Fruit fly (Drosophila melanogaster) whole organism, prepupa: ENCODE measurements around the gene Mpp6.

Experiments used
- CG10631 ChIP-seq: fragments of 200-800 bp; sonication (Bioruptor generic); optimal IDR thresholded peaks from 2 replicates; lab custom pipeline; 2016; ENCODE audit warnings: missing biosample characterization, missing genetic modification characterization
- CG10669 ChIP-seq: fragments of 200-800 bp; sonication (Bioruptor generic); optimal IDR thresholded peaks from 3 replicates; lab custom pipeline; 2018; ENCODE audit warnings: missing biosample characterization, mild to moderate bottlenecking, missing genetic modification characterization, moderate library complexity
- CG11294 ChIP-seq: fragments of 200-800 bp; sonication (Bioruptor generic); IDR thresholded peaks from 2 replicates; pipeline ENCODE4 v1.3.6; 2022; ENCODE audit warnings: missing biosample characterization, missing genetic modification characterization
- CG11762 ChIP-seq: fragments of 200-800 bp; sonication (Bioruptor generic); optimal IDR thresholded peaks from 3 replicates; lab custom pipeline; 2016; ENCODE audit warnings: missing biosample characterization, missing genetic modification characterization; ENCODE audit not compliant: insufficient read depth
- CG11902 ChIP-seq: fragments of 200-800 bp; sonication (Bioruptor generic); optimal IDR thresholded peaks from 3 replicates; lab custom pipeline; 2016; ENCODE audit warnings: missing biosample characterization, missing genetic modification characterization
- CG1621 ChIP-seq: fragments of 200-800 bp; sonication (Bioruptor generic); optimal IDR thresholded peaks from 3 replicates; lab custom pipeline; 2018; ENCODE audit warnings: missing biosample characterization, mild to moderate bottlenecking, missing genetic modification characterization
- CG16779 ChIP-seq: fragments of 200-800 bp; sonication (Bioruptor generic); optimal IDR thresholded peaks from 3 replicates; lab custom pipeline; 2017; ENCODE audit warnings: missing biosample characterization, mild to moderate bottlenecking, missing genetic modification characterization
- CG3032 ChIP-seq: fragments of 200-800 bp; optimal IDR thresholded peaks from 2 replicates; lab custom pipeline; 2019; ENCODE audit warnings: missing biosample characterization, mild to moderate bottlenecking, missing genetic modification characterization, moderate library complexity
- CG31627 ChIP-seq: fragments of 200-800 bp; sonication (Bioruptor generic); optimal IDR thresholded peaks from 3 replicates; lab custom pipeline; 2016; ENCODE audit warnings: missing biosample characterization, missing genetic modification characterization
- CG32006 ChIP-seq: fragments of 200-800 bp; sonication (Bioruptor generic); optimal IDR thresholded peaks from 3 replicates; lab custom pipeline; 2017; ENCODE audit warnings: missing biosample characterization, mild to moderate bottlenecking, missing genetic modification characterization
- CG34406 ChIP-seq: fragments of 200-800 bp; sonication (Bioruptor generic); optimal IDR thresholded peaks from 3 replicates; lab custom pipeline; 2016; ENCODE audit warnings: missing biosample characterization, missing genetic modification characterization
- CG3919 ChIP-seq: fragments of 200-800 bp; sonication (Bioruptor generic); optimal IDR thresholded peaks from 3 replicates; lab custom pipeline; 2016; ENCODE audit warnings: missing biosample characterization, missing genetic modification characterization
- CG4318 ChIP-seq: fragments of 200-800 bp; sonication (Bioruptor generic); optimal IDR thresholded peaks from 3 replicates; lab custom pipeline; 2017; ENCODE audit warnings: missing biosample characterization, mild to moderate bottlenecking, missing genetic modification characterization
- CG6163 ChIP-seq: fragments of 200-800 bp; sonication (Bioruptor generic); IDR thresholded peaks from 3 replicates; pipeline ENCODE4 v1.3.6; 2022; ENCODE audit warnings: missing biosample characterization, missing genetic modification characterization
- CG6276 ChIP-seq: fragments of 200-800 bp; sonication (Bioruptor generic); optimal IDR thresholded peaks from 2 replicates; lab custom pipeline; 2017; ENCODE audit warnings: missing biosample characterization, mild to moderate bottlenecking, missing genetic modification characterization
- CG6808 ChIP-seq: fragments of 200-800 bp; sonication (Bioruptor generic); optimal IDR thresholded peaks from 3 replicates; lab custom pipeline; 2017; ENCODE audit warnings: missing biosample characterization, missing genetic modification characterization, mild to moderate bottlenecking, moderate library complexity, missing genetic modification reagents
- CG6854 ChIP-seq: fragments of 200-800 bp; sonication (Bioruptor generic); optimal IDR thresholded peaks from 2 replicates; lab custom pipeline; 2017; ENCODE audit warnings: missing biosample characterization, mild to moderate bottlenecking, missing genetic modification characterization
- CG7368 ChIP-seq: fragments of 200-800 bp; sonication (Bioruptor generic); optimal IDR thresholded peaks from 3 replicates; lab custom pipeline; 2016; ENCODE audit warnings: missing biosample characterization, missing genetic modification characterization
- CG8119 ChIP-seq: fragments of 200-800 bp; sonication (Bioruptor generic); IDR thresholded peaks from 3 replicates; pipeline ENCODE4 v1.3.6; 2022; ENCODE audit warnings: missing biosample characterization, missing genetic modification characterization
- CG8319 ChIP-seq: fragments of 200-800 bp; sonication (Bioruptor generic); optimal IDR thresholded peaks from 3 replicates; lab custom pipeline; 2016; ENCODE audit warnings: missing biosample characterization, missing genetic modification characterization
- CG8632 ChIP-seq: fragments of 200-800 bp; sonication (Bioruptor generic); optimal IDR thresholded peaks from 3 replicates; lab custom pipeline; 2016; ENCODE audit warnings: missing biosample characterization, missing genetic modification characterization
- CG9139 ChIP-seq: fragments of 200-800 bp; sonication (Bioruptor generic); optimal IDR thresholded peaks from 3 replicates; lab custom pipeline; 2017; ENCODE audit warnings: missing biosample characterization, mild to moderate bottlenecking, missing genetic modification characterization
- Eip75B ChIP-seq: fragments of 200-800 bp; sonication (Bioruptor generic); optimal IDR thresholded peaks from 3 replicates; lab custom pipeline; 2016; ENCODE audit warnings: missing biosample characterization, missing genetic modification characterization
- Eip78C ChIP-seq: fragments of 200-800 bp; sonication (Bioruptor generic); peaks from one replicate; lab custom pipeline; 2016; ENCODE audit warnings: missing biosample characterization, missing genetic modification characterization
- Eip93F ChIP-seq: fragments of 200-800 bp; sonication (Bioruptor generic); optimal IDR thresholded peaks from 2 replicates; lab custom pipeline; 2016; ENCODE audit warnings: missing biosample characterization, mild to moderate bottlenecking, missing genetic modification characterization
- Ets21C ChIP-seq: fragments of 200-800 bp; sonication (Bioruptor generic); optimal IDR thresholded peaks from 3 replicates; lab custom pipeline; 2016; ENCODE audit warnings: missing biosample characterization, missing genetic modification characterization
- Ets96B ChIP-seq: fragments of 200-800 bp; optimal IDR thresholded peaks from 2 replicates; lab custom pipeline; 2019; ENCODE audit warnings: missing biosample characterization, mild to moderate bottlenecking, missing genetic modification characterization, moderate library complexity
- Gug ChIP-seq: fragments of 200-800 bp; sonication (Bioruptor generic); IDR thresholded peaks from 2 replicates; pipeline ENCODE4 v1.3.6; 2022; ENCODE audit warnings: missing biosample characterization, missing genetic modification characterization
- Hr38 ChIP-seq: sonication (Bioruptor generic); optimal IDR thresholded peaks from 2 replicates; lab custom pipeline; 2016; ENCODE audit warnings: missing biosample characterization, missing genetic modification characterization
- Hr39 ChIP-seq: fragments of 200-800 bp; sonication (Bioruptor generic); optimal IDR thresholded peaks from 2 replicates; lab custom pipeline; 2016; ENCODE audit warnings: missing biosample characterization, missing genetic modification characterization
- Hr4 ChIP-seq: fragments of 200-800 bp; sonication (Bioruptor generic); optimal IDR thresholded peaks from 3 replicates; lab custom pipeline; 2016; ENCODE audit warnings: missing biosample characterization, missing genetic modification characterization
- Lpt ChIP-seq: fragments of 200-800 bp; sonication (Bioruptor generic); optimal IDR thresholded peaks from 3 replicates; lab custom pipeline; 2016; ENCODE audit warnings: missing biosample characterization, missing genetic modification characterization
- Met ChIP-seq: fragments of 200-800 bp; sonication (Bioruptor generic); optimal IDR thresholded peaks from 3 replicates; lab custom pipeline; 2016; ENCODE audit warnings: missing biosample characterization, missing genetic modification characterization
- Smox ChIP-seq: fragments of 200-800 bp; sonication (Bioruptor generic); optimal IDR thresholded peaks from 3 replicates; lab custom pipeline; 2016; ENCODE audit warnings: missing biosample characterization, missing genetic modification characterization
- Sox102F ChIP-seq: fragments of 200-800 bp; sonication (Bioruptor generic); optimal IDR thresholded peaks from 2 replicates; lab custom pipeline; 2016; ENCODE audit warnings: missing biosample characterization, mild to moderate bottlenecking, missing genetic modification characterization
- Sox15 ChIP-seq: fragments of 200-800 bp; sonication (Bioruptor generic); optimal IDR thresholded peaks from 3 replicates; lab custom pipeline; 2016; ENCODE audit warnings: missing biosample characterization, missing genetic modification characterization
- achi ChIP-seq: fragments of 200-800 bp; sonication (Bioruptor generic); optimal IDR thresholded peaks from 3 replicates; lab custom pipeline; 2016; ENCODE audit warnings: missing biosample characterization, missing genetic modification characterization
- acj6 ChIP-seq: fragments of 200-800 bp; sonication (Bioruptor generic); optimal IDR thresholded peaks from 3 replicates; lab custom pipeline; 2016; ENCODE audit warnings: missing biosample characterization, missing genetic modification characterization
- cyc ChIP-seq: fragments of 200-800 bp; sonication (Bioruptor generic); optimal IDR thresholded peaks from 3 replicates; lab custom pipeline; 2016; ENCODE audit warnings: missing biosample characterization, missing genetic modification characterization
- eg ChIP-seq: fragments of 200-800 bp; sonication (Bioruptor generic); IDR thresholded peaks from 3 replicates; pipeline ENCODE4 v1.3.6; 2022; ENCODE audit warnings: missing biosample characterization, missing genetic modification characterization
- esn ChIP-seq: fragments of 200-800 bp; sonication (Bioruptor generic); optimal IDR thresholded peaks from 2 replicates; lab custom pipeline; 2016; ENCODE audit warnings: missing biosample characterization, mild to moderate bottlenecking, missing genetic modification characterization, moderate library complexity
- fd59A ChIP-seq: fragments of 200-800 bp; sonication (Bioruptor generic); optimal IDR thresholded peaks from 2 replicates; lab custom pipeline; 2017; ENCODE audit warnings: missing biosample characterization, mild to moderate bottlenecking, missing genetic modification characterization, missing genetic modification reagents
- fkh ChIP-seq: fragments of 200-800 bp; sonication (Bioruptor generic); optimal IDR thresholded peaks from 3 replicates; lab custom pipeline; 2017; ENCODE audit warnings: missing biosample characterization, mild to moderate bottlenecking, missing genetic modification characterization, moderate library complexity
- net ChIP-seq: fragments of 200-800 bp; sonication (Bioruptor generic); optimal IDR thresholded peaks from 3 replicates; lab custom pipeline; 2016; ENCODE audit warnings: missing biosample characterization, missing genetic modification characterization
- pdm3 ChIP-seq: fragments of 200-800 bp; sonication (Bioruptor generic); optimal IDR thresholded peaks from 3 replicates; lab custom pipeline; 2016; ENCODE audit warnings: missing biosample characterization, missing genetic modification characterization
- salr ChIP-seq, 2 experiments: fragments of 200-800 bp; sonication (Bioruptor generic); optimal IDR thresholded peaks; 3 replicates each; lab custom pipeline; 2016 to 2018; ENCODE audit warnings: missing biosample characterization in 2 of 2, missing genetic modification characterization in 2 of 2, mild to moderate bottlenecking in 1 of 2
- spab ChIP-seq: fragments of 200-800 bp; sonication (Bioruptor generic); optimal IDR thresholded peaks from 2 replicates; lab custom pipeline; 2017; ENCODE audit warnings: missing biosample characterization, mild to moderate bottlenecking, missing genetic modification characterization, missing genetic modification reagents
- svp ChIP-seq: fragments of 200-800 bp; sonication (Bioruptor generic); peaks from one replicate; lab custom pipeline; 2016; ENCODE audit warnings: missing biosample characterization, missing genetic modification characterization
- topi ChIP-seq: fragments of 200-800 bp; sonication (Bioruptor generic); optimal IDR thresholded peaks from 3 replicates; lab custom pipeline; 2016; ENCODE audit warnings: missing biosample characterization, missing genetic modification characterization
- vri ChIP-seq: fragments of 200-800 bp; sonication (Bioruptor generic); optimal IDR thresholded peaks from 3 replicates; lab custom pipeline; 2016; ENCODE audit warnings: missing biosample characterization, mild to moderate bottlenecking, missing genetic modification characterization

Mpp6 gene

DNA sequence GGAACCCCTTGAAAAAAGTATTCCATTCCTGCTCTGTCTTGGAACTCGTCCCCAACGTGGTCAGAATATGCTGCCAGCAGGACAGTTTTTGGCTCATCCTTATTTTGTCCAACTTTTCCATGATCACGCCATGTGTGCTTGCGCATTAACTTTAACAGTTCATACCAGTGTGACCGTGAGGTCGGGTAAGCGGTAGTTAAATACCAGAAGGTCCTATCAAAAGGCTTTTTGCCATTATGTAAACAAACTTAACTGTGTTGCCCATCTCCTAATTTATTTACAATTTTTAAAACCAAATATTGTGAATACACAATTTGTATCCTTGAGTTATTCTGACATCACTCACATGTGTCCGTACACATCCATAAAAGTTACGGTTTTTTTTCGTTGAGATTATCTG lies 7.8 kb upstream of the Mpp6 start, which contains the start of gene del:
Gene del, minus strand, starts transcription at position 305 of the 400 bp plus-strand sequence.
- TF ChIP-seq net (no peak), fd59A (GFP tag; lab: Kevin White, UChicago) (no peak), Ets96B (no peak), pdm3 (GFP tag; lab: Kevin White, UChicago) (no peak), CG8632 (GFP tag; lab: Kevin White, UChicago) (no peak), CG9139 (no peak), CG8319 (GFP tag; lab: Kevin White, UChicago) (no peak), Sox15 (no peak), CG10669 (GFP tag; lab: Kevin White, UChicago) (no peak), svp (no peak), CG10631 (GFP tag; lab: Kevin White, UChicago) (no peak)

DNA sequence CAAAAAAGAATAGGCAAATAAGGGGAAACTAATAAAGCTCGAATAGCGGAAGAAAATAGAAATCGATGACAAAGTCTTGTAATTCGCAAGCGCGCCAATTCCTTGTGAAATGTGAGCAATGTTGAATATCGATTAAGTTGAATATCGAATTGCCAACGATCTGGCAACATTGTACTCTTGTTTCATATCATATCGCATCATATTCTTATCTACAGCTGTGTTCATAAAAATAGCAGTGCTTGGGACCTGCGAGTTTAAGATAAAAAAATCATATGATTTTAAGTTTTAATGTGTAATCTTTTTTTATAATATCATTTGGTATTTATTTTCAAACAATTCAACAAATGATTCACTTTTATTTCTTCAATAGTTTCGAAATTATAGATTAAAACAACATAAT lies 7.0 kb upstream of the Mpp6 start:
- no peak for TF ChIP-seq fd59A (GFP tag; lab: Kevin White, UChicago)
- TF ChIP-seq net = no peak
- TF ChIP-seq CG34406 = no peak
- no peak for TF ChIP-seq Hr38 (GFP tag; lab: Kevin White, UChicago)
- no peak for TF ChIP-seq Eip93F (GFP tag; lab: Kevin White, UChicago)
- TF ChIP-seq CG7368 = no peak
- no peak for TF ChIP-seq CG6808
- TF ChIP-seq CG16779 = no peak
- no peak for TF ChIP-seq CG32006 (GFP tag; lab: Kevin White, UChicago)
- no peak for TF ChIP-seq CG6276 (GFP tag; lab: Kevin White, UChicago)
- TF ChIP-seq CG8632 (GFP tag; lab: Kevin White, UChicago) = no peak
- TF ChIP-seq CG8119 = no peak; the same call in 2 of the 3 replicates
- no peak for TF ChIP-seq Hr4 (GFP tag; lab: Kevin White, UChicago)
- no peak for TF ChIP-seq Sox102F (GFP tag; lab: Kevin White, UChicago)
- TF ChIP-seq CG1621 (tag; lab: Kevin White, UChicago) = no peak
- TF ChIP-seq vri = no peak
- no peak for TF ChIP-seq Eip78C (GFP tag; lab: Kevin White, UChicago)
- TF ChIP-seq Lpt (GFP tag; lab: Kevin White, UChicago) = no peak
- no peak for TF ChIP-seq spab (GFP tag; lab: Kevin White, UChicago)
- TF ChIP-seq Smox (GFP tag; lab: Kevin White, UChicago) = no peak
- peak; percentile 53 for TF ChIP-seq Ets96B
- TF ChIP-seq achi = no peak
- TF ChIP-seq CG10669 (GFP tag; lab: Kevin White, UChicago) = no peak
- peak; percentile 27 for TF ChIP-seq CG31627 (GFP tag; lab: Kevin White, UChicago)
- TF ChIP-seq CG3032 (tag; lab: Kevin White, UChicago) = peak; percentile 35
- no peak for TF ChIP-seq eg (GFP tag; lab: Robert Waterston, UW)
- TF ChIP-seq CG11294 (GFP tag; lab: Robert Waterston, UW) = no peak
- peak; percentile 33 for TF ChIP-seq topi (GFP tag; lab: Kevin White, UChicago)
- TF ChIP-seq acj6 (GFP tag; lab: Kevin White, UChicago) = peak; percentile 20
- TF ChIP-seq Met = no peak
- TF ChIP-seq CG6163 (GFP tag; lab: Robert Waterston, UW) = peak; percentile 71; the same call in 2 of the 3 replicates
- no peak for TF ChIP-seq Ets21C (GFP tag; lab: Kevin White, UChicago)
- no peak for TF ChIP-seq Eip75B
- TF ChIP-seq CG9139 = no peak
- no peak for TF ChIP-seq salr (GFP tag; optimal IDR thresholded peaks at IDR 0.05; lab: Kevin White, UChicago)
- no peak for TF ChIP-seq CG11762 (GFP tag; lab: Kevin White, UChicago)
- no peak for TF ChIP-seq CG11902
- peak; percentile 16 for TF ChIP-seq cyc (GFP tag; lab: Kevin White, UChicago)
- no peak for TF ChIP-seq Gug
- no peak for TF ChIP-seq CG4318 (GFP tag; lab: Kevin White, UChicago)
- TF ChIP-seq CG6854 (GFP tag; lab: Kevin White, UChicago) = no peak
- no peak for TF ChIP-seq Sox15
- no peak for TF ChIP-seq fkh
- TF ChIP-seq CG3919 (GFP tag; lab: Kevin White, UChicago) = no peak
- no peak for TF ChIP-seq Hr39 (GFP tag; lab: Kevin White, UChicago)
- peak; percentile 43 for TF ChIP-seq esn (GFP tag; lab: Kevin White, UChicago)
- TF ChIP-seq CG10631 (GFP tag; lab: Kevin White, UChicago) = peak; percentile 40
- no peak for TF ChIP-seq CG8319 (GFP tag; lab: Kevin White, UChicago)
